Fruit fly (Drosophila melanogaster): ENCODE results near the gene TBC1D5.

TBC1D5 gene

dm6 chr3R:13220478-13220877 is 51.3 kb downstream of the TBC1D5 start, which contains the start of gene CG8476:
Gene CG8476, minus strand, starts transcription at chr3R:13220578.
- TF ChIP-seq insv (GFP tag; optimal IDR thresholded peaks at IDR 0.05) = no peak
- no peak for TF ChIP-seq CG30431 (GFP tag; optimal IDR thresholded peaks at IDR 0.05)
- TF ChIP-seq trh (GFP tag; optimal IDR thresholded peaks at IDR 0.05) = no peak
- TF ChIP-seq salm (tag; optimal IDR thresholded peaks at IDR 0.05) = no peak
- no peak for TF ChIP-seq CG5953 (GFP tag; IDR thresholded peaks at IDR 0.05)
- TF ChIP-seq CG2678 (tag; optimal IDR thresholded peaks at IDR 0.05) = no peak
- no peak for TF ChIP-seq CG34422 (GFP tag; IDR thresholded peaks at IDR 0.05)
- TF ChIP-seq CG11456 (GFP tag; IDR thresholded peaks at IDR 0.05) = no peak
- TF ChIP-seq CG13123 (GFP tag; optimal IDR thresholded peaks at IDR 0.05) = no peak
- no peak for TF ChIP-seq CG7357 (GFP tag; IDR thresholded peaks at IDR 0.05)
- TF ChIP-seq CG34224 (GFP tag; IDR thresholded peaks at IDR 0.05; ENCODE audit: partially characterized antibody) = no peak
- no peak for TF ChIP-seq scrt (GFP tag; optimal IDR thresholded peaks at IDR 0.05)
- TF ChIP-seq CG8944 (GFP tag; optimal IDR thresholded peaks at IDR 0.05) = no peak
- TF ChIP-seq Hmx (GFP tag; optimal IDR thresholded peaks at IDR 0.05) = no peak
- TF ChIP-seq Nf-YB (GFP tag; optimal IDR thresholded peaks at IDR 0.05) = no peak

Data from whole organism, embryonic.